Fruit fly (Drosophila melanogaster): ENCODE results near the gene CG10602.

The CG10602 gene

DNA sequence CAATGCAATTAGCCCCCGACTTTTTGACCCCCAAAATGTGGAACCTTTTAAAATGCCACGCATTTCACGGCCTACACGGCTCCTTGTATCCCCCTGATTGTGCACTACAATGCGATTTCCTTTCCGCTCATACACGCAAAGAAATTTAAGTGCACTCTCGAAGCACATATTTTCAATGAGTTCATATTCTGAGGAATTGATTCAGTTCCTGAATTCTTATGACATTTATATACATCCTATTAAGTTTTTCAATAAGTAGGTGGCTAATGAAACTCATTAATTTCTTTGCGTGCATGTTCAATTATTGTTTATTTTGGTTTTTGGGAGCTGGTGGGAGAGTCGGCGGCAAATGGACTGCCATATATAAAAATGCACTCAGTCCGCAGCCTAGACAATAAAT, 40.2 kb upstream of the CG10602 start:
- TF ChIP-seq Ets96B (tag; optimal IDR thresholded peaks at IDR 0.05) (peak; percentile 21), CG10631 (GFP tag; optimal IDR thresholded peaks at IDR 0.05) (peak; percentile 29), lz (GFP tag; optimal IDR thresholded peaks at IDR 0.05) (peak; percentile 17), fkh (GFP tag; optimal IDR thresholded peaks at IDR 0.05) (no peak), CG15336 (GFP tag; IDR thresholded peaks at IDR 0.05) (peak; percentile 47; the same call in 1 of the 2 replicates), CG34406 (GFP tag; optimal IDR thresholded peaks at IDR 0.05) (no peak), OdsH (GFP tag; optimal IDR thresholded peaks at IDR 0.05) (peak; percentile 25), fd85E (GFP tag; optimal IDR thresholded peaks at IDR 0.05) (no peak), CG11902 (GFP tag; optimal IDR thresholded peaks at IDR 0.05) (no peak), Hr4 (GFP tag; optimal IDR thresholded peaks at IDR 0.05) (peak; percentile 57), acj6 (GFP tag; optimal IDR thresholded peaks at IDR 0.05) (peak; percentile 22), Met (GFP tag; optimal IDR thresholded peaks at IDR 0.05) (peak; percentile 10), spab (GFP tag; optimal IDR thresholded peaks at IDR 0.05) (no peak), svp (GFP tag) (peak; percentile 64), Eip78C (GFP tag) (peak; percentile 69), CG8632 (GFP tag; optimal IDR thresholded peaks at IDR 0.05) (no peak), Gug (GFP tag; IDR thresholded peaks at IDR 0.05) (peak; percentile 21; the same call in 1 of the 2 replicates), CG31627 (GFP tag; optimal IDR thresholded peaks at IDR 0.05) (peak; percentile 34), CG6808 (GFP tag; optimal IDR thresholded peaks at IDR 0.05) (no peak), Blimp-1 (GFP tag; optimal IDR thresholded peaks at IDR 0.05) (no peak), CG8119 (GFP tag; IDR thresholded peaks at IDR 0.05) (peak; percentile 51; the same call in 2 of the 3 replicates), topi (GFP tag; optimal IDR thresholded peaks at IDR 0.05) (peak; percentile 17), CG10669 (GFP tag; optimal IDR thresholded peaks at IDR 0.05) (peak; percentile 10), eg (GFP tag; IDR thresholded peaks at IDR 0.05) (0 out of 3 replicates have a peak, but pooled peaks have one; percentile 41), CG6163 (GFP tag; IDR thresholded peaks at IDR 0.05) (0 out of 3 replicates have a peak, but pooled peaks have one; percentile 58), CG3919 (GFP tag; optimal IDR thresholded peaks at IDR 0.05) (peak; percentile 50), achi (GFP tag; optimal IDR thresholded peaks at IDR 0.05) (peak; percentile 35), salr (GFP tag; optimal IDR thresholded peaks at IDR 0.05) (peak in 1 of 2 experiments; percentile 30), CG6792 (GFP tag; optimal IDR thresholded peaks at IDR 0.05) (peak; percentile 3), Sox14 (GFP tag; optimal IDR thresholded peaks at IDR 0.05) (peak; percentile 33), CG7368 (GFP tag; optimal IDR thresholded peaks at IDR 0.05) (no peak), dsx (GFP tag; optimal IDR thresholded peaks at IDR 0.05; ENCODE audit: poor library complexity, severe bottlenecking) (no peak), Hr39 (GFP tag; optimal IDR thresholded peaks at IDR 0.05) (peak; percentile 35), Sox102F (GFP tag; optimal IDR thresholded peaks at IDR 0.05) (peak; percentile 4), Ets21C (GFP tag; optimal IDR thresholded peaks at IDR 0.05) (no peak), CG32006 (GFP tag; optimal IDR thresholded peaks at IDR 0.05) (peak; percentile 48), cyc (GFP tag; optimal IDR thresholded peaks at IDR 0.05) (peak; percentile 21), Eip75B (GFP tag; optimal IDR thresholded peaks at IDR 0.05) (peak; percentile 5), pdm3 (GFP tag; optimal IDR thresholded peaks at IDR 0.05) (peak; percentile 25)

DNA sequence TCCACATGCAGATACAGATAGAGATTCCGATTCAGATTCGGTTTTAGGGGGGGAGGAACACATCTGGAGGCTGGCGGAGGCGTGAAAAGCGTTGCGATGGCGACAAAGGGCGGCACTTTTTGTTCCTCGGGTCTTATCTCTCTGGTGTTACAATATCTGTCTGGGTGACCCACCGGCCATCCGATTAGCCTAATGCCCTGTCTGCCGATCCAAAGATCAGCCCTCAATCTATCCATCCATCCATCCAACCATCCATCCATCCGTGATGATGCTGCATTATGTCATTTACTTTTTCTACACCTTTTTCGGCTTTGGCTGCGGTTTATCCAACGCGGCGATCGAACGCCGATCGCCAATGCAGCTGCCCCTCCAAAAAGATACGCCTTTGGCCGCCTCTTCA, 38.9 kb upstream of the CG10602 start:
- TF ChIP-seq fd85E (GFP tag; optimal IDR thresholded peaks at IDR 0.05), result no peak
- no peak for TF ChIP-seq achi (GFP tag; optimal IDR thresholded peaks at IDR 0.05)
- peak; percentile 87 for TF ChIP-seq svp (GFP tag)

dm6 chr2L:18896818-18897578, 38.0 kb upstream of the CG10602 start:
- TF ChIP-seq esn (GFP tag; optimal IDR thresholded peaks at IDR 0.05) (peak; percentile 15), Smox (GFP tag; optimal IDR thresholded peaks at IDR 0.05) (peak; percentile 13), Eip78C (GFP tag) (peak; percentile 43), spab (GFP tag; optimal IDR thresholded peaks at IDR 0.05) (no peak), Sox15 (GFP tag; optimal IDR thresholded peaks at IDR 0.05) (no peak)
